Worm (Caenorhabditis elegans): Measurements from ENCODE around the gene R08D7.7.

Gene R08D7.7

DNA sequence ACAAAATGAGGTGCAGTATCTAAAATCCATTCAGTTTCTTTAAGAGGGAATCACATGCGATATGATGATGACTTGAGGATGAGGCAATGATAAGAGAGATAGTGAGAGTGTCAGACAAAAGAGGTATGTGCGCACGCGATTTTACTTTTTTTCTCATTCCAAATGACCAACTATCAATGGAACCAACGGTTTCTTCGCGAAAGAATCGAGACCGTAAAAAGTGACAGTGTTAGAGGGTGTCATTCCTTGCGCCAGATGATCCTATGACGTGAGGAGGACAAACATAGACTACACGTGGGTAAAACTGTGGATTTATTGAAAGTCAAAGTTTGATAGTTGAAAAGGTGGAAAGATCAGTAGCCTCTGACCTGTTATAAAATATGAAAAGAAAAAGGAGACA lies 6.0 kb upstream of the R08D7.7 start (continued):
- TF ChIP-seq mdl-1 (tag; optimal IDR thresholded peaks at IDR 0.05) (peak in 1 of 2 experiments; percentile 87), skn-1 (tag; optimal IDR thresholded peaks at IDR 0.05) (peak; percentile 23), lin-35 (GFP tag; optimal IDR thresholded peaks at IDR 0.05) (peak; percentile 15 to 68), tbx-2 (tag; optimal IDR thresholded peaks at IDR 0.05) (peak; percentile 18), lir-3 (tag; optimal IDR thresholded peaks at IDR 0.05; ENCODE audit: poor library complexity) (peak; percentile 40), fkh-8 (tag; optimal IDR thresholded peaks at IDR 0.05) (no peak), elt-3 (tag; optimal IDR thresholded peaks at IDR 0.05) (peak; percentile 16 to 87 (median 75)), unc-130 (tag; optimal IDR thresholded peaks at IDR 0.05) (no peak), isw-1 (GFP tag; IDR thresholded peaks at IDR 0.05) (no peak), ztf-4 (tag; optimal IDR thresholded peaks at IDR 0.05) (no peak), nhr-71 (tag; optimal IDR thresholded peaks at IDR 0.05) (peak; percentile 50), pqm-1 (tag; optimal IDR thresholded peaks at IDR 0.05) (no peak), nhr-90 (tag; optimal IDR thresholded peaks at IDR 0.05; ENCODE audit: poor library complexity) (no peak), nhr-85 (tag) (peak; percentile 69), egl-27 (tag; optimal IDR thresholded peaks at IDR 0.05) (no peak), sup-37 (GFP tag; optimal IDR thresholded peaks at IDR 0.05) (no peak), dpl-1 (GFP tag; optimal IDR thresholded peaks at IDR 0.05) (peak in 1 of 3 experiments; percentile 20), fos-1 (tag; optimal IDR thresholded peaks at IDR 0.05) (no peak), nhr-28 (tag; optimal IDR thresholded peaks at IDR 0.05) (no peak), nhr-20 (tag; optimal IDR thresholded peaks at IDR 0.05) (peak; percentile 67), ceh-90 (tag; optimal IDR thresholded peaks at IDR 0.05) (no peak)

DNA sequence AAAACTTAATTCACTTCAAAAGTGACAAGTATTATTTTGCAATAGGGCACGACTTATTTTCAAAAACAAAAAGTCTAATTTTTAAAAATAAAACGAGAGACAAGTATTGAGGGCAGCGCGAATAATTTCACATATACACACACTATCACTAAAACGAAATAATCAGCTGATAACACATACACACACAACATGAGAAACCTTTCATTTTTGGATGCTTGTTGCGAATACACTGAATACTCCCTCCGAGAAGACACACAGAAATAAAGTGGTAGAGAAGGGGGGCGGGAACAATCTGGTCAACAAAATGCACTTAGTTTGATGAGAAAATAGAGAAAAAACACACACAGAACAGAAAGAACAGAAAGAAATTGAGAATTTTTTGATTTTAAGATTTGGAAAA lies 5.4 kb upstream of the R08D7.7 start:
- TF ChIP-seq pax-3 (tag; optimal IDR thresholded peaks at IDR 0.05) (no peak), elt-2 (tag; optimal IDR thresholded peaks at IDR 0.05) (peak; percentile 7), blmp-1 (tag; optimal IDR thresholded peaks at IDR 0.05) (peak; percentile 51)

ce11 chrIII:8984960-8985359 lies 4.9 kb upstream of the R08D7.7 start:
- TF ChIP-seq egl-27 (tag; optimal IDR thresholded peaks at IDR 0.05) (no peak), nhr-20 (tag; optimal IDR thresholded peaks at IDR 0.05) (peak; percentile 67), Y116A8C.19 (tag; optimal IDR thresholded peaks at IDR 0.05; ENCODE audit: borderline replicate concordance) (no peak), nhr-11 (tag; optimal IDR thresholded peaks at IDR 0.05) (no peak), unc-30 (tag; optimal IDR thresholded peaks at IDR 0.05) (no peak), nhr-19 (GFP tag; conservative IDR thresholded peaks at IDR 0.05) (peak; percentile 54), irx-1 (tag; optimal IDR thresholded peaks at IDR 0.05) (peak; percentile 56), aha-1 (tag; optimal IDR thresholded peaks at IDR 0.05) (no peak), sup-37 (GFP tag; optimal IDR thresholded peaks at IDR 0.05) (no peak), ceh-63 (GFP tag; optimal IDR thresholded peaks at IDR 0.05) (no peak), C16A3.4 (tag; optimal IDR thresholded peaks at IDR 0.05) (peak; percentile 52), hlh-4 (tag; optimal IDR thresholded peaks at IDR 0.05) (no peak), efl-1 (optimal IDR thresholded peaks at IDR 0.05) (peak; percentile 57 to 72), efl-1 (GFP tag; optimal IDR thresholded peaks at IDR 0.05 in 1 of 2) (peak; percentile 45 to 89), tlp-1 (tag; optimal IDR thresholded peaks at IDR 0.05) (no peak), isw-1 (GFP tag; IDR thresholded peaks at IDR 0.05) (peak; percentile 9; the same call in 1 of the 2 replicates), aly-2 (tag; optimal IDR thresholded peaks at IDR 0.05) (no peak), unc-86 (tag; optimal IDR thresholded peaks at IDR 0.05) (peak; percentile 31), lin-15B (tag; optimal IDR thresholded peaks at IDR 0.05) (peak; percentile 34), fkh-4 (tag; optimal IDR thresholded peaks at IDR 0.05; ENCODE audit: borderline replicate concordance) (no peak), fos-1 (tag; optimal IDR thresholded peaks at IDR 0.05) (no peak), nhr-84 (tag; optimal IDR thresholded peaks at IDR 0.05) (no peak), unc-98 (GFP tag; IDR thresholded peaks at IDR 0.05) (no peak), nhr-85 (tag) (peak; percentile 80), unc-130 (tag; optimal IDR thresholded peaks at IDR 0.05) (no peak), ceh-8 (GFP tag; optimal IDR thresholded peaks at IDR 0.05) (no peak), ceh-82 (tag; optimal IDR thresholded peaks at IDR 0.05) (peak in 2 of 3 experiments; percentile 57 to 77), F16B12.6 (tag; optimal IDR thresholded peaks at IDR 0.05) (peak; percentile 20), nhr-71 (tag; optimal IDR thresholded peaks at IDR 0.05) (peak; percentile 79), swsn-7 (tag; optimal IDR thresholded peaks at IDR 0.05) (peak; percentile 60), blmp-1 (tag; optimal IDR thresholded peaks at IDR 0.05) (peak; percentile 45), lin-13 (GFP tag; optimal IDR thresholded peaks at IDR 0.05) (no peak), ztf-4 (tag; optimal IDR thresholded peaks at IDR 0.05) (peak; percentile 37), ets-5 (GFP tag; IDR thresholded peaks at IDR 0.05) (no peak), ces-1 (GFP tag; optimal IDR thresholded peaks at IDR 0.05) (no peak), C34B4.2 (tag; optimal IDR thresholded peaks at IDR 0.05) (no peak)
